Worm (Caenorhabditis elegans) whole organism, L3 larva: Measurements from ENCODE around the gene rig-4.

Experiments used
- R02D3.7 ChIP-seq: fragments of 150-350 bp; optimal IDR thresholded peaks from 2 replicates; lab custom pipeline; 2014; ENCODE audit warnings: missing biosample characterization, missing genetic modification characterization
- ZK546.5 ChIP-seq: sonication (generic microtip); optimal IDR thresholded peaks from 2 replicates; lab custom pipeline; 2017; ENCODE audit warnings: missing biosample characterization, missing genetic modification characterization
- aly-2 ChIP-seq: fragments of 150-350 bp; optimal IDR thresholded peaks from 2 replicates; lab custom pipeline; 2014; ENCODE audit warnings: missing biosample characterization, missing genetic modification characterization
- ama-1 ChIP-seq: fragments of 150-350 bp; optimal IDR thresholded peaks from 2 replicates; lab custom pipeline; 2018
- ceh-28 ChIP-seq: fragments of 150-350 bp; optimal IDR thresholded peaks from 2 replicates; lab custom pipeline; 2014; ENCODE audit warnings: missing biosample characterization, missing genetic modification reagents, missing genetic modification characterization
- ceh-82 ChIP-seq: fragments of 150-350 bp; optimal IDR thresholded peaks from 2 replicates; lab custom pipeline; 2014; ENCODE audit warnings: missing biosample characterization, missing genetic modification characterization
- ceh-9 ChIP-seq: sonication (generic microtip); optimal IDR thresholded peaks from 2 replicates; lab custom pipeline; 2018; ENCODE audit warnings: missing biosample characterization, missing genetic modification characterization
- daf-12 ChIP-seq: fragments of 150-350 bp; optimal IDR thresholded peaks from 2 replicates; lab custom pipeline; 2014; ENCODE audit warnings: missing biosample characterization, missing genetic modification reagents, missing genetic modification characterization
- egl-27 ChIP-seq: sonication (generic microtip); optimal IDR thresholded peaks from 4 replicates; lab custom pipeline; 2017; ENCODE audit warnings: missing biosample characterization, missing genetic modification reagents, missing genetic modification characterization
- egl-5 ChIP-seq: fragments of 150-350 bp; optimal IDR thresholded peaks from 2 replicates; lab custom pipeline; 2017; ENCODE audit warnings: missing biosample characterization, missing genetic modification reagents, missing genetic modification characterization, inconsistent platforms
- elt-1 ChIP-seq: fragments of 150-350 bp; optimal IDR thresholded peaks from 2 replicates; lab custom pipeline; 2014; ENCODE audit warnings: missing biosample characterization, missing genetic modification characterization
- elt-2 ChIP-seq: sonication (generic microtip); optimal IDR thresholded peaks from 2 replicates; lab custom pipeline; 2016; ENCODE audit warnings: missing genetic modification reagents, mild to moderate bottlenecking, missing genetic modification characterization, missing compliant biosample characterization
- elt-3 ChIP-seq, 3 experiments: fragments of 150-350 bp in 1 of 3; sonication (generic microtip) in 2 of 3; optimal IDR thresholded peaks; 2 replicates in 2 of 3; 4 replicates in 1 of 3; lab custom pipeline; 2014 to 2017; ENCODE audit warnings: missing biosample characterization in 3 of 3, missing genetic modification characterization in 3 of 3
- eor-1 ChIP-seq, 2 experiments: fragments of 150-350 bp; optimal IDR thresholded peaks; 2 replicates each; lab custom pipeline; 2014 to 2018; ENCODE audit warnings: missing biosample characterization in 2 of 2, missing genetic modification characterization in 2 of 2
- fkh-10 ChIP-seq: sonication (generic microtip); optimal IDR thresholded peaks from 2 replicates; lab custom pipeline; 2017; ENCODE audit warnings: missing biosample characterization, missing genetic modification reagents, missing genetic modification characterization
- fkh-2 ChIP-seq: fragments of 150-350 bp; optimal IDR thresholded peaks from 2 replicates; lab custom pipeline; 2014; ENCODE audit warnings: missing biosample characterization, missing genetic modification reagents, missing genetic modification characterization
- fos-1 ChIP-seq: fragments of 150-350 bp; optimal IDR thresholded peaks from 2 replicates; lab custom pipeline; 2014; ENCODE audit warnings: missing biosample characterization, missing genetic modification characterization
- hmg-11 ChIP-seq: sonication (generic microtip); optimal IDR thresholded peaks from 2 replicates; lab custom pipeline; 2016; ENCODE audit warnings: missing genetic modification characterization, missing compliant biosample characterization
- lin-15B ChIP-seq: fragments of 150-350 bp; optimal IDR thresholded peaks from 2 replicates; lab custom pipeline; 2014; ENCODE audit warnings: missing biosample characterization, missing genetic modification characterization
- lin-39 ChIP-seq: fragments of 150-350 bp; optimal IDR thresholded peaks from 2 replicates; lab custom pipeline; 2018; ENCODE audit warnings: missing biosample characterization, missing genetic modification reagents, missing genetic modification characterization
- lsy-12 ChIP-seq: sonication (generic microtip); optimal IDR thresholded peaks from 2 replicates; lab custom pipeline; 2016; ENCODE audit warnings: mild to moderate bottlenecking, missing genetic modification characterization, missing compliant biosample characterization
- mml-1 ChIP-seq: fragments of 150-350 bp; sonication (generic microtip); optimal IDR thresholded peaks from 3 replicates; lab custom pipeline; 2014; ENCODE audit warnings: missing biosample characterization, missing genetic modification characterization
- nhr-12 ChIP-seq: fragments of 150-350 bp; optimal IDR thresholded peaks from 2 replicates; lab custom pipeline; 2014; ENCODE audit warnings: missing biosample characterization, missing genetic modification characterization
- nhr-237 ChIP-seq: fragments of 150-350 bp; optimal IDR thresholded peaks from 2 replicates; lab custom pipeline; 2014; ENCODE audit warnings: missing biosample characterization, missing genetic modification characterization
- nhr-25 ChIP-seq: sonication (generic microtip); optimal IDR thresholded peaks from 2 replicates; lab custom pipeline; 2017; ENCODE audit warnings: missing biosample characterization, missing genetic modification characterization
- nhr-28 ChIP-seq: fragments of 150-350 bp; optimal IDR thresholded peaks from 2 replicates; lab custom pipeline; 2014; ENCODE audit warnings: missing biosample characterization, missing genetic modification characterization
- nhr-43 ChIP-seq: sonication (generic microtip); optimal IDR thresholded peaks from 2 replicates; lab custom pipeline; 2016; ENCODE audit warnings: mild to moderate bottlenecking, missing genetic modification characterization, missing compliant biosample characterization; ENCODE audit not compliant: poor library complexity, severe bottlenecking
- nhr-67 ChIP-seq: fragments of 150-350 bp; optimal IDR thresholded peaks from 2 replicates; lab custom pipeline; 2014; ENCODE audit warnings: missing biosample characterization, missing genetic modification characterization
- pha-4 ChIP-seq: fragments of 150-350 bp; optimal IDR thresholded peaks from 2 replicates; lab custom pipeline; 2014; ENCODE audit warnings: missing biosample characterization, missing genetic modification reagents, missing genetic modification characterization
- pqm-1 ChIP-seq: fragments of 150-350 bp; optimal IDR thresholded peaks from 2 replicates; lab custom pipeline; 2017; ENCODE audit warnings: missing biosample characterization, missing genetic modification characterization, inconsistent platforms
- sea-2 ChIP-seq: fragments of 150-350 bp; sonication (generic microtip); optimal IDR thresholded peaks from 4 replicates; lab custom pipeline; 2014; ENCODE audit warnings: missing biosample characterization, missing genetic modification reagents, missing genetic modification characterization
- skn-1 ChIP-seq: fragments of 150-350 bp; optimal IDR thresholded peaks from 2 replicates; lab custom pipeline; 2014; ENCODE audit warnings: missing biosample characterization, missing genetic modification characterization
- snpc-4 ChIP-seq: fragments of 150-350 bp; optimal IDR thresholded peaks from 2 replicates; lab custom pipeline; 2014; ENCODE audit warnings: missing biosample characterization, missing genetic modification characterization
- unc-39 ChIP-seq: sonication (generic microtip); optimal IDR thresholded peaks from 4 replicates; lab custom pipeline; 2017; ENCODE audit warnings: missing biosample characterization, missing genetic modification characterization
- unc-62 ChIP-seq: fragments of 150-350 bp; sonication (generic microtip); optimal IDR thresholded peaks from 4 replicates; lab custom pipeline; 2014; ENCODE audit warnings: missing biosample characterization, missing genetic modification reagents, missing genetic modification characterization
- zag-1 ChIP-seq: fragments of 150-350 bp; optimal IDR thresholded peaks from 2 replicates; lab custom pipeline; 2014; ENCODE audit warnings: missing biosample characterization, missing genetic modification characterization
- ztf-11 ChIP-seq: fragments of 150-350 bp; optimal IDR thresholded peaks from 2 replicates; lab custom pipeline; 2014; ENCODE audit warnings: missing biosample characterization, missing genetic modification characterization

The rig-4 gene

DNA sequence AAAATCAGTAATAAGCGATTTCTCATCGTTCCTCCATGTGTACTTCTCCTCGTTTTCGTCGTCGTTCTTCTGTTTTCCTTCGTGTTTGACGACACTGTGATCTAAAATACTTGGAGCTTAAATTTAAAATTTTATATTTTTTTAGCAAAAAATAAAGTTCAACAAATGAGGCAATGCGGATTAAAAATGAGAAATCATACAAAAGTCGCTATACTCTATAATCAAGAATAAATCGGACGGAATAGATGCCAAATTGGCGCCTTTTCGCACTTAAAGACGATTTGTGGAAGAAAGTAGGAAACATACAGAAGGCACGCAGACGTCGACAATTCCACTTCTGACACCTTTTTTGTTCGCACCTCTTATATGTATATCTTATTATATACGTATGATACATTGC, at the start of gene rig-4:
Gene rig-4 (minus strand): TSS at position 101 of the 400 bp plus-strand sequence.
- TF ChIP-seq R02D3.7 (tag; lab: Kevin White, UChicago): no peak
- no peak for TF ChIP-seq fkh-2
- TF ChIP-seq nhr-237: no peak
- TF ChIP-seq nhr-12: no peak
- TF ChIP-seq egl-27 (tag; lab: Kevin White, UChicago): no peak
- TF ChIP-seq ztf-11 (tag; lab: Kevin White, UChicago): no peak
- TF ChIP-seq aly-2 (tag; lab: Kevin White, UChicago): no peak

DNA sequence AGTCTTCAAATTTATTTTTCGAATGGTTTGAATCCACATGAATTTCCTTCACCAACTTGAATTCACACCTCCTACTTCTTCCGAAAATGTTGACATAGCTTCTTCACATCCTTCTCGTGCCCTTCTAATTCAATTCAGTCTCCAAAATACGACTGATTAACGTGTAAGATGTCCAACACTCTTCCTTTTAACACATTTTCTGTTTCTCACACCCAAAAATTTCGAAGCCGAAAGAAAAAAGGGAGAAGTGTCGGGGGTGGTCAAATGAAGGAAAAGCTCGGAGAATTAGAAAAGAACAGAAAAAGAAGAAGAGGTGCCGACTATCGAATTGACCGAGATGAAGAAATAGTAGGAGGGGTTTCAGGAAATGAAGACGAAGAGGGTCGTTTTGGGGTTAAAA, 48.8 kb upstream of the rig-4 start:
- TF ChIP-seq lin-39 (tag; lab: Kevin White, UChicago): no peak
- TF ChIP-seq lsy-12 (tag; lab: Kevin White, UChicago): no peak
- TF ChIP-seq ceh-82 (tag; lab: Kevin White, UChicago): no peak
- TF ChIP-seq pha-4 (tag; lab: Kevin White, UChicago): no peak
- no peak for TF ChIP-seq fos-1 (tag; lab: Kevin White, UChicago)
- no peak for TF ChIP-seq fkh-10 (GFP tag; lab: Kevin White, UChicago)
- no peak for TF ChIP-seq nhr-237
- TF ChIP-seq R02D3.7 (tag; lab: Kevin White, UChicago): no peak
- TF ChIP-seq unc-62 (GFP tag; lab: Kevin White, UChicago): no peak
- no peak for TF ChIP-seq ztf-11 (tag; lab: Kevin White, UChicago)
- no peak for TF ChIP-seq eor-1 (tag; optimal IDR thresholded peaks at IDR 0.05; lab: Kevin White, UChicago)
- TF ChIP-seq hmg-11 (tag; lab: Kevin White, UChicago): no peak

- TF ChIP-seq ceh-28 (tag; lab: Kevin White, UChicago) (no peak), R02D3.7 (tag; lab: Kevin White, UChicago) (no peak), lsy-12 (tag; lab: Kevin White, UChicago) (no peak), egl-27 (tag; lab: Kevin White, UChicago) (no peak), nhr-12 (no peak), elt-2 (no peak), ceh-82 (tag; lab: Kevin White, UChicago) (no peak)
These were observed 44.2 kb upstream of the rig-4 start for ce11 chrIV:8048083-8048482.

DNA sequence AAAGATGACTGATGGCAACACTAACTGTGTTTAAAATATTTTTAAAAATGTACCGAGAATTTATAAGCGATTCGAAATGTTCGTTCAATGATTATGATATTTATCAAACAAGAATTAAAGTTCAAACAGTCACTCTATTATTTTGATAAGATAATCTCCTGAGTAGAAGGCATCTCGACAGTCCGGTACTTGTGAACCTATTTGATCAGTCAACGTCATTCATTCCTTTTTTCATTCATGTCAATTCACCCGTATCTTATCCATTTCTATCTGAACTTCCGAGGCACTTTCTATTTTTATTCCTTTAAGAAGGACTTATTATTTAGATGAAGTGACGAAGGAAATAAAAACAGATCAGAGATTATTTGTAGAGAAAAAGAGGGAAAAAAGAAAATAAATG, 40.7 kb upstream of the rig-4 start, which contains the start of gene nhr-258:
Gene nhr-258 (plus strand): TSS at position 365 of the 400 bp plus-strand sequence.
- TF ChIP-seq unc-39 (tag; lab: Kevin White, UChicago): no peak
- TF ChIP-seq sea-2 (GFP tag; lab: Kevin White, UChicago): no peak
- no peak for TF ChIP-seq R02D3.7 (tag; lab: Kevin White, UChicago)
- TF ChIP-seq nhr-25 (tag; lab: Kevin White, UChicago): peak; percentile 31
- no peak for TF ChIP-seq mml-1
- peak; percentile 70 for TF ChIP-seq nhr-43
- no peak for TF ChIP-seq elt-1 (tag; lab: Kevin White, UChicago)
- no peak for TF ChIP-seq ztf-11 (tag; lab: Kevin White, UChicago)
- no peak for TF ChIP-seq ceh-9
- TF ChIP-seq nhr-28: no peak
- TF ChIP-seq pqm-1 (tag; lab: Kevin White, UChicago): no peak
- TF ChIP-seq snpc-4 (tag; lab: Kevin White, UChicago): no peak
- TF ChIP-seq elt-3 (tag; optimal IDR thresholded peaks at IDR 0.05; lab: Kevin White, UChicago): peak in 1 of 3 experiments; percentile 73

ce11 chrIV:8043722-8044121, 39.8 kb upstream of the rig-4 start:
- TF ChIP-seq ama-1 (lab: Kevin White, UChicago) (no peak), elt-3 (tag; optimal IDR thresholded peaks at IDR 0.05; lab: Kevin White, UChicago) (peak in 1 of 3 experiments; percentile 30), nhr-43 (peak; percentile 47)

DNA sequence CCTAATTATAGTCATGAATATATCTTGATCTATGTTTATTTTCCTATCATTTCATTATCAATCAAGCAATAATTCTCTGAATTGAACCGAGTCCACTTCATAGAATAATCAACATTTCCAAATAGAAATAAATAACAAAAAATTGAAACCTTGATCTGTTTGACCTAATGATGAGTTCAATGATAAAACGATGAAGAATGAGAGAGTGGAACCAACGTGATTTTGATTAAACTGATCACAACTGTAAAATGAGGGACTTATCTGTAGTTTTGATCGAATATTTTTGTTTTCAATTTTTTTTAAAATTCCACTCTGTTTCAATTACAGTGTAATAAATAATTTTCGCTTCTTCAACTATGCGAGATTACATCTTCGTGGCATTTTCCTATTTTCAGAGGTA, 39.0 kb upstream of the rig-4 start:
- no peak for TF ChIP-seq zag-1 (tag; lab: Kevin White, UChicago)
- TF ChIP-seq fos-1 (tag; lab: Kevin White, UChicago): no peak
- TF ChIP-seq ZK546.5 (tag; lab: Kevin White, UChicago): no peak
- TF ChIP-seq lsy-12 (tag; lab: Kevin White, UChicago): no peak
- TF ChIP-seq egl-27 (tag; lab: Kevin White, UChicago): no peak
- TF ChIP-seq egl-5 (tag; lab: Kevin White, UChicago): no peak
- no peak for TF ChIP-seq nhr-237
- no peak for TF ChIP-seq ceh-28 (tag; lab: Kevin White, UChicago)
- TF ChIP-seq daf-12 (tag; lab: Kevin White, UChicago): no peak
- TF ChIP-seq nhr-67: no peak
- no peak for TF ChIP-seq ceh-82 (tag; lab: Kevin White, UChicago)
- TF ChIP-seq unc-39 (tag; lab: Kevin White, UChicago): no peak
- TF ChIP-seq eor-1 (tag; optimal IDR thresholded peaks at IDR 0.05; lab: Kevin White, UChicago): no peak
- TF ChIP-seq ama-1 (lab: Kevin White, UChicago): no peak
- TF ChIP-seq sea-2 (GFP tag; lab: Kevin White, UChicago): no peak
- no peak for TF ChIP-seq skn-1
- TF ChIP-seq lin-15B (tag; lab: Kevin White, UChicago): no peak
- no peak for TF ChIP-seq mml-1
